Worm (Caenorhabditis elegans): ENCODE results near the gene F09A5.2.

Gene F09A5.2

DNA sequence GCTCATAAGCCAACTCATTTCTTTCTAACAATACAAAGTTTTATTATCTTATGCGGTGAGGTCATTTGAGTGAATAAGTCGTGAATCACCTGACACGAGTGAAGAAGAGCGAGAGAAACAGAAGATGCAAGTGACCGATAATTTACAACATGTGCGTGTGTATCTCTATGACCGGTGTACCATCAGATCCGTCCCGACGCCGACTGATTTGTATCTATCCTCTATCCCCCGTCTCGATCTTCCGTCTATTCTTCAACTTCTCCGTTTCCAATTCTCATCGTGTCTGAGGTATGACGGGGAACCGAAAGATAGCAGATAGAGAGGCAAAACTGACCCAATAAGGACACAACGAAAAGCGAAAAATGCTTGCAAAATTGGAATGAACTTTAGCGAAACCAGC lies 6.5 kb downstream of the F09A5.2 start, which contains the start of gene F09A5.3:
Gene F09A5.3, plus strand, starts transcription at position 162 of the 400 bp plus-strand sequence.
- TF ChIP-seq rnt-1 (tag; optimal IDR thresholded peaks at IDR 0.05) (peak; percentile 70), che-1 (tag; optimal IDR thresholded peaks at IDR 0.05) (no peak), unc-55 (GFP tag; optimal IDR thresholded peaks at IDR 0.05) (peak; percentile 48), ref-2 (tag; optimal IDR thresholded peaks at IDR 0.05) (no peak), ceh-9 (tag; optimal IDR thresholded peaks at IDR 0.05) (no peak), ceh-45 (GFP tag; IDR thresholded peaks at IDR 0.05) (no peak), nfya-1 (tag; optimal IDR thresholded peaks at IDR 0.05) (no peak), pax-1 (tag; optimal IDR thresholded peaks at IDR 0.05) (peak; percentile 88), ceh-34 (tag; optimal IDR thresholded peaks at IDR 0.05) (no peak), ama-1 (optimal IDR thresholded peaks at IDR 0.05) (no peak), pros-1 (tag; optimal IDR thresholded peaks at IDR 0.05) (no peak), hlh-30 (tag; optimal IDR thresholded peaks at IDR 0.05; ENCODE audit: insufficient read depth) (peak; percentile 77), nhr-11 (tag; optimal IDR thresholded peaks at IDR 0.05) (no peak), gmeb-2 (tag; optimal IDR thresholded peaks at IDR 0.05) (no peak), unc-86 (tag; optimal IDR thresholded peaks at IDR 0.05) (no peak)

ce11 chrX:13143236-13143635 lies 8.3 kb downstream of the F09A5.2 start:
- TF ChIP-seq lin-11 (tag; optimal IDR thresholded peaks at IDR 0.05) (peak; percentile 2), eyg-1 (tag; optimal IDR thresholded peaks at IDR 0.05) (no peak), pag-3 (tag; optimal IDR thresholded peaks at IDR 0.05; ENCODE audit: borderline replicate concordance) (no peak), nhr-11 (tag; optimal IDR thresholded peaks at IDR 0.05) (no peak), ceh-6 (GFP tag; optimal IDR thresholded peaks at IDR 0.05) (peak; percentile 19), pros-1 (tag; optimal IDR thresholded peaks at IDR 0.05) (no peak), ceh-22 (tag; optimal IDR thresholded peaks at IDR 0.05) (no peak), nfya-1 (tag; optimal IDR thresholded peaks at IDR 0.05) (no peak), ceh-31 (tag; optimal IDR thresholded peaks at IDR 0.05) (peak; percentile 67), ama-1 (optimal IDR thresholded peaks at IDR 0.05) (no peak), T23F11.4 (GFP tag; optimal IDR thresholded peaks at IDR 0.05) (no peak), hlh-8 (tag; optimal IDR thresholded peaks at IDR 0.05) (peak; percentile 5), zip-5 (tag; optimal IDR thresholded peaks at IDR 0.05) (no peak), lim-6 (tag; optimal IDR thresholded peaks at IDR 0.05) (peak; percentile 40), ceh-14 (tag; optimal IDR thresholded peaks at IDR 0.05) (peak; percentile 38), tbx-7 (tag; optimal IDR thresholded peaks at IDR 0.05) (no peak), fkh-10 (GFP tag; optimal IDR thresholded peaks at IDR 0.05) (peak; percentile 18), pqm-1 (tag; optimal IDR thresholded peaks at IDR 0.05) (no peak), unc-55 (GFP tag; optimal IDR thresholded peaks at IDR 0.05) (no peak), ceh-9 (tag; optimal IDR thresholded peaks at IDR 0.05) (no peak), hlh-6 (tag; optimal IDR thresholded peaks at IDR 0.05) (no peak), ref-2 (tag; optimal IDR thresholded peaks at IDR 0.05) (peak; percentile 54), fkh-6 (tag; optimal IDR thresholded peaks at IDR 0.05) (peak; percentile 34), ceh-34 (tag; optimal IDR thresholded peaks at IDR 0.05) (peak; percentile 9), rnt-1 (tag; optimal IDR thresholded peaks at IDR 0.05) (no peak), ceh-19 (GFP tag; optimal IDR thresholded peaks at IDR 0.05) (peak; percentile 1), K09A11.1 (tag; optimal IDR thresholded peaks at IDR 0.05; ENCODE audit: insufficient read depth) (no peak), sox-2 (GFP tag; IDR thresholded peaks at IDR 0.05) (no peak), sox-4 (tag; optimal IDR thresholded peaks at IDR 0.05) (no peak), pha-2 (tag; optimal IDR thresholded peaks at IDR 0.05) (no peak), ets-4 (tag; optimal IDR thresholded peaks at IDR 0.05) (no peak), tbx-2 (tag; optimal IDR thresholded peaks at IDR 0.05) (peak; percentile 16), ahr-1 (tag; optimal IDR thresholded peaks at IDR 0.05) (no peak), ceh-24 (tag; optimal IDR thresholded peaks at IDR 0.05) (no peak), hlh-13 (GFP tag; optimal IDR thresholded peaks at IDR 0.05) (no peak), unc-42 (tag; optimal IDR thresholded peaks at IDR 0.05) (peak; percentile 62), F13H6.1 (tag; optimal IDR thresholded peaks at IDR 0.05) (no peak), sdc-2 (tag; optimal IDR thresholded peaks at IDR 0.05) (peak; percentile 44)

All from whole organism, late embryonic.